Worm (Caenorhabditis elegans): ENCODE measurements around the gene C50E3.13.

- TF ChIP-seq med-1 (GFP tag; optimal IDR thresholded peaks at IDR 0.05; ENCODE audit: insufficient read depth) (no peak), tab-1 (GFP tag; IDR thresholded peaks at IDR 0.05) (no peak), ztf-29 (GFP tag; IDR thresholded peaks at IDR 0.05) (no peak), flt-1 (GFP tag; IDR thresholded peaks at IDR 0.05) (no peak), cog-1 (tag; optimal IDR thresholded peaks at IDR 0.05) (no peak)
These were observed 13.7 kb upstream of the C50E3.13 start, which contains the start of gene clec-45 for ce11 chrV:7637801-7638200.

Measured in whole organism, midembryonic.